Fruit fly (Drosophila melanogaster): ENCODE measurements around the gene CG12075.

- TF ChIP-seq achi (GFP tag; optimal IDR thresholded peaks at IDR 0.05) (no peak), fd85E (GFP tag; optimal IDR thresholded peaks at IDR 0.05) (no peak), ss (GFP tag; optimal IDR thresholded peaks at IDR 0.05) (peak in 1 of 2 experiments; percentile 1), Ets21C (GFP tag; optimal IDR thresholded peaks at IDR 0.05) (no peak), CG6163 (GFP tag; IDR thresholded peaks at IDR 0.05) (no peak), CG6854 (GFP tag; optimal IDR thresholded peaks at IDR 0.05) (no peak)
These were observed 1.6 kb upstream of the CG12075 start for dm6 chrX:8836566-8836965.
